Worm (Caenorhabditis elegans) whole organism, dauer: ENCODE results near the gene C12D5.9.

ENCODE experiments used
- unc-62 ChIP-seq: sonication (generic microtip); optimal IDR thresholded peaks from 2 replicates; lab custom pipeline; 2017; ENCODE audit warnings: missing biosample characterization, missing genetic modification reagents, missing genetic modification characterization

The C12D5.9 gene

ce11 chrV:7643416-7643815, 46.4 kb downstream of the C12D5.9 start, which contains the start of gene F07C4.11:
F07C4.11 (minus strand) TSS chrV:7643516.
- no peak for TF ChIP-seq unc-62

ce11 chrV:7641718-7642117, 48.1 kb downstream of the C12D5.9 start:
- no peak for TF ChIP-seq unc-62

ce11 chrV:7639787-7640186, 50.0 kb downstream of the C12D5.9 start, which contains the start of gene F07C4.10:
F07C4.10 (minus strand) TSS chrV:7639887.
- no peak for TF ChIP-seq unc-62

- no peak for TF ChIP-seq unc-62
These were observed 50.4 kb downstream of the C12D5.9 start for ce11 chrV:7639356-7639755.
